Worm (Caenorhabditis elegans): Measurements from ENCODE around the gene cyp-32A1.

- TF ChIP-seq unc-39 (tag; optimal IDR thresholded peaks at IDR 0.05) = no peak
- TF ChIP-seq zag-1 (tag; optimal IDR thresholded peaks at IDR 0.05) = no peak
- no peak for TF ChIP-seq lin-39 (tag; optimal IDR thresholded peaks at IDR 0.05)
- no peak for TF ChIP-seq ztf-11 (tag; optimal IDR thresholded peaks at IDR 0.05)
- TF ChIP-seq aly-2 (tag; optimal IDR thresholded peaks at IDR 0.05) = peak; percentile 73
- no peak for TF ChIP-seq ztf-4 (tag; optimal IDR thresholded peaks at IDR 0.05)
- TF ChIP-seq jun-1 (tag; optimal IDR thresholded peaks at IDR 0.05) = no peak
- TF ChIP-seq elt-1 (tag; optimal IDR thresholded peaks at IDR 0.05) = no peak
- TF ChIP-seq unc-62 (GFP tag; optimal IDR thresholded peaks at IDR 0.05) = no peak
- no peak for TF ChIP-seq ama-1 (optimal IDR thresholded peaks at IDR 0.05)
- no peak for TF ChIP-seq ceh-82 (tag; optimal IDR thresholded peaks at IDR 0.05)
- TF ChIP-seq ceh-28 (tag; optimal IDR thresholded peaks at IDR 0.05) = no peak
- TF ChIP-seq elt-3 (tag; optimal IDR thresholded peaks at IDR 0.05) = no peak
Measured at ce11 chrV:7814601-7815000, 33.0 kb downstream of the cyp-32A1 start, which contains the start of gene ZK742.6.
